Worm (Caenorhabditis elegans): ENCODE results near the gene spk-1.

ce11 chrIII:9511055-9511520, 54.7 kb downstream of the spk-1 start, which contains the start of gene F55H2.5:
- TF ChIP-seq unc-62 (GFP tag; optimal IDR thresholded peaks at IDR 0.05) (no peak), akir-1 (GFP tag; optimal IDR thresholded peaks at IDR 0.05) (no peak), ama-1 (optimal IDR thresholded peaks at IDR 0.05) (no peak), ama-1 (GFP tag; optimal IDR thresholded peaks at IDR 0.05) (no peak), ztf-22 (GFP tag; optimal IDR thresholded peaks at IDR 0.05) (no peak)
